Worm (Caenorhabditis elegans) whole organism, late embryonic: ENCODE measurements around the gene M163.5.

Experiments used
- C38D4.7 ChIP-seq: fragments of 200-800 bp; sonication (Bioruptor generic); optimal IDR thresholded peaks from 2 replicates; lab custom pipeline; 2018; ENCODE audit warnings: mild to moderate bottlenecking, missing genetic modification characterization, moderate library complexity, missing compliant biosample characterization
- ahr-1 ChIP-seq: sonication (generic microtip); optimal IDR thresholded peaks from 2 replicates; lab custom pipeline; 2016; ENCODE audit warnings: missing genetic modification characterization, missing compliant biosample characterization
- hlh-15 ChIP-seq: sonication (generic microtip); optimal IDR thresholded peaks from 2 replicates; lab custom pipeline; 2016; ENCODE audit warnings: missing genetic modification characterization, missing compliant biosample characterization
- nfya-1 ChIP-seq: sonication (generic microtip); optimal IDR thresholded peaks from 2 replicates; lab custom pipeline; 2017; ENCODE audit warnings: missing genetic modification characterization, mild to moderate bottlenecking, missing compliant biosample characterization, antibody characterized with exemption, moderate library complexity
- pha-4 ChIP-seq: fragments of 150-350 bp; optimal IDR thresholded peaks from 2 replicates; lab custom pipeline; 2018; ENCODE audit warnings: missing biosample characterization, missing genetic modification reagents, missing genetic modification characterization
- tbx-7 ChIP-seq: sonication (generic microtip); optimal IDR thresholded peaks from 2 replicates; lab custom pipeline; 2016; ENCODE audit warnings: missing genotype, missing genetic modification characterization, missing compliant biosample characterization

ce11 chrX:14495075-14495474 lies 21.2 kb downstream of the M163.5 start:
- TF ChIP-seq tbx-7 (no peak), C38D4.7 (no peak), pha-4 (tag; lab: Kevin White, UChicago) (no peak), ahr-1 (no peak), nfya-1 (no peak), hlh-15 (tag; lab: Kevin White, UChicago) (no peak)
